Fruit fly (Drosophila melanogaster): ENCODE data around the gene CG6766.

DNA sequence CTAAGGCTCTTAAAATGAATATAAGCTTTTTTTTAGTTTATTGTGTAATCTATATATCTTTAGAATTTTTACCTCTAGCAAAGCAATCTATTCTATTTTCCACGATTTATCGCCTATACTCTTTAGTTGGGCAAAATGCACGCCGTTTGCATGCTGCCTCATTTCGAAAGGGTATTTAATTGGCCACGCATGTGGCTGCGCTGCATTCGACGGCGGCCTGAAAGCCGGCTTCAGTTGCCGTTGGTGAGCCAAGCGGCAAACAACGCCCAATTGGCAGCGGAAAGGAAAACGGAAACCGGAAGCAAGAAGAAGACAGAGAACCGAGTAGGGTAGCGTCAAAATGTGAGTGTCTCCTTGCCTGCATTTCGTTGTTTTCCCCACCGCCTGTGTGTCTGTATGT, 35.4 kb upstream of the CG6766 start, which contains the start of gene CG14947:
- TF ChIP-seq Ets98B (GFP tag; IDR thresholded peaks at IDR 0.05) = no peak
- no peak for TF ChIP-seq fd96Ca (GFP tag; IDR thresholded peaks at IDR 0.05)
- TF ChIP-seq Pif1B (GFP tag; optimal IDR thresholded peaks at IDR 0.05) = no peak
- TF ChIP-seq EcR (GFP tag; optimal IDR thresholded peaks at IDR 0.05) = no peak
- TF ChIP-seq Pif1A (GFP tag; optimal IDR thresholded peaks at IDR 0.05) = peak; percentile 50
- TF ChIP-seq CG8159 (tag; optimal IDR thresholded peaks at IDR 0.05) = peak; percentile 25
- TF ChIP-seq CG4496 (GFP tag; IDR thresholded peaks at IDR 0.05) = peak; percentile 57; the same call in 1 of the 3 replicates
- no peak for TF ChIP-seq D1 (tag; optimal IDR thresholded peaks at IDR 0.05)
- TF ChIP-seq CG14655 (GFP tag; optimal IDR thresholded peaks at IDR 0.05) = no peak
- TF ChIP-seq CG15710 (tag; optimal IDR thresholded peaks at IDR 0.05) = no peak
- peak; percentile 29 for TF ChIP-seq Snoo (tag; optimal IDR thresholded peaks at IDR 0.05)
